Worm (Caenorhabditis elegans) whole organism, L4 larva: Measurements from ENCODE around the gene AH9.4.
A peak's percentile ranks its signal among the peaks of the same experiment; 100 is the strongest.

ENCODE experiments used
- F10B5.3 ChIP-seq: sonication (generic microtip); optimal IDR thresholded peaks from 2 replicates; lab custom pipeline; 2016; ENCODE audit warnings: mild to moderate bottlenecking, missing genetic modification characterization, missing compliant biosample characterization
- F44E2.7 ChIP-seq: fragments of 200-800 bp; sonication (Bioruptor generic); IDR thresholded peaks from 2 replicates; pipeline ENCODE4 v2.1.2; 2022; ENCODE audit warnings: missing genetic modification characterization, missing compliant biosample characterization
- Y105C5A.15 ChIP-seq: fragments of 200-800 bp; sonication (Bioruptor generic); IDR thresholded peaks from 2 replicates; pipeline ENCODE4 v1.3.6; 2022; ENCODE audit warnings: missing genetic modification characterization, missing compliant biosample characterization
- aha-1 ChIP-seq: fragments of 150-350 bp; peaks from one replicate; lab custom pipeline; 2014; ENCODE audit warnings: missing biosample characterization, missing genetic modification characterization
- ceh-32 ChIP-seq: sonication (generic microtip); optimal IDR thresholded peaks from 2 replicates; lab custom pipeline; 2016; ENCODE audit warnings: mild to moderate bottlenecking, missing genetic modification characterization, missing compliant biosample characterization; ENCODE audit not compliant: poor library complexity
- ces-1 ChIP-seq: fragments of 150-350 bp; sonication (generic microtip); optimal IDR thresholded peaks from 4 replicates; lab custom pipeline; 2014; ENCODE audit warnings: missing biosample characterization, missing genetic modification reagents, missing genetic modification characterization
- cey-2 ChIP-seq: sonication (generic microtip); optimal IDR thresholded peaks from 3 replicates; lab custom pipeline; 2017; ENCODE audit warnings: missing genetic modification characterization, mild to moderate bottlenecking, missing compliant biosample characterization, antibody characterized with exemption, borderline replicate concordance; ENCODE audit not compliant: insufficient read depth
- daf-16 ChIP-seq, 3 experiments: sonication (generic microtip); optimal IDR thresholded peaks; 2 replicates each; lab custom pipeline; 2016 to 2017; ENCODE audit warnings: missing genetic modification characterization in 3 of 3, missing genetic modification reagents in 3 of 3, mild to moderate bottlenecking in 2 of 3, missing compliant biosample characterization in 2 of 3, missing biosample characterization in 1 of 3, moderate library complexity in 1 of 3
- dmd-8 ChIP-seq: fragments of 200-800 bp; sonication (Bioruptor generic); IDR thresholded peaks from 2 replicates; pipeline ENCODE4 v1.3.6; 2022; ENCODE audit warnings: missing genetic modification characterization, missing compliant biosample characterization
- dpl-1 ChIP-seq: fragments of 150-350 bp; optimal IDR thresholded peaks from 2 replicates; lab custom pipeline; 2014; ENCODE audit warnings: missing biosample characterization, missing genetic modification reagents, missing genetic modification characterization
- duxl-1 ChIP-seq: sonication (generic microtip); optimal IDR thresholded peaks from 2 replicates; lab custom pipeline; 2016; ENCODE audit warnings: mild to moderate bottlenecking, missing genetic modification characterization, moderate library complexity, missing compliant biosample characterization; ENCODE audit not compliant: poor library complexity
- dve-1 ChIP-seq: sonication (generic microtip); optimal IDR thresholded peaks from 2 replicates; lab custom pipeline; 2017; ENCODE audit warnings: antibody characterized with exemption, mild to moderate bottlenecking, missing genetic modification characterization, missing compliant biosample characterization; ENCODE audit not compliant: insufficient read depth
- egl-27 ChIP-seq: sonication (generic microtip); optimal IDR thresholded peaks from 3 replicates; lab custom pipeline; 2017; ENCODE audit warnings: missing biosample characterization, missing genetic modification reagents, missing genetic modification characterization
- fkh-10 ChIP-seq: fragments of 150-350 bp; optimal IDR thresholded peaks from 2 replicates; lab custom pipeline; 2014; ENCODE audit warnings: missing biosample characterization, missing genetic modification reagents, missing genetic modification characterization
- hif-1 ChIP-seq, 2 experiments: sonication (generic microtip); optimal IDR thresholded peaks; 2 replicates each; lab custom pipeline; 2016 to 2017; ENCODE audit warnings: missing compliant biosample characterization in 2 of 2, missing genetic modification characterization in 2 of 2, missing genetic modification reagents in 2 of 2, missing genotype in 2 of 2, mild to moderate bottlenecking in 1 of 2
- lsy-2 ChIP-seq, 2 experiments: fragments of 150-350 bp in 1 of 2; sonication (generic microtip) in 1 of 2; optimal IDR thresholded peaks; 2 replicates each; lab custom pipeline; 2014 to 2017; ENCODE audit warnings: missing biosample characterization in 2 of 2, missing genetic modification characterization in 2 of 2
- madf-9 ChIP-seq: fragments of 200-800 bp; sonication (Bioruptor generic); conservative IDR thresholded peaks from 2 replicates; pipeline ENCODE4 v1.3.6; 2022; ENCODE audit warnings: missing genetic modification reagents, missing genetic modification characterization, missing compliant biosample characterization
- mdt-29 ChIP-seq: fragments of 200-800 bp; sonication (Bioruptor generic); IDR thresholded peaks from 2 replicates; pipeline ENCODE4 v1.3.6; 2022; ENCODE audit warnings: missing genetic modification reagents, missing genetic modification characterization, missing compliant biosample characterization
- mep-1 ChIP-seq: fragments of 150-350 bp; sonication (generic microtip); optimal IDR thresholded peaks from 3 replicates; lab custom pipeline; 2014; ENCODE audit warnings: missing biosample characterization, missing genetic modification characterization
- mes-2 ChIP-seq: sonication (generic microtip); optimal IDR thresholded peaks from 2 replicates; lab custom pipeline; 2016; ENCODE audit warnings: missing genotype, mild to moderate bottlenecking, missing genetic modification characterization, missing compliant biosample characterization; ENCODE audit not compliant: poor library complexity, severe bottlenecking
- nhr-102 ChIP-seq: sonication (generic microtip); optimal IDR thresholded peaks from 2 replicates; lab custom pipeline; 2016; ENCODE audit warnings: mild to moderate bottlenecking, missing genetic modification characterization, moderate library complexity, missing compliant biosample characterization
- nhr-111 ChIP-seq: fragments of 200-800 bp; sonication (Bioruptor generic); optimal IDR thresholded peaks from 2 replicates; lab custom pipeline; 2018; ENCODE audit warnings: mild to moderate bottlenecking, missing genetic modification characterization, missing compliant biosample characterization
- nhr-25 ChIP-seq: sonication (generic microtip); optimal IDR thresholded peaks from 2 replicates; lab custom pipeline; 2017; ENCODE audit warnings: missing genetic modification characterization, mild to moderate bottlenecking, missing compliant biosample characterization, antibody characterized with exemption, moderate library complexity, borderline replicate concordance; ENCODE audit not compliant: insufficient read depth
- nhr-42 ChIP-seq: fragments of 200-800 bp; sonication (Bioruptor generic); IDR thresholded peaks from 2 replicates; pipeline ENCODE4 v1.3.6; 2022; ENCODE audit warnings: missing genetic modification characterization, missing compliant biosample characterization
- nhr-48 ChIP-seq: sonication (generic microtip); optimal IDR thresholded peaks from 2 replicates; lab custom pipeline; 2016; ENCODE audit warnings: mild to moderate bottlenecking, missing genetic modification characterization, missing compliant biosample characterization
- nhr-76 ChIP-seq: fragments of 150-350 bp; optimal IDR thresholded peaks from 2 replicates; lab custom pipeline; 2014; ENCODE audit warnings: missing biosample characterization, missing genetic modification characterization
- pha-4 ChIP-seq, 2 experiments: fragments of 150-350 bp in 1 of 2; fragments of 200-800 bp in 1 of 2; sonication (Bioruptor generic) in 1 of 2; IDR thresholded peaks in 1 of 2; optimal IDR thresholded peaks in 1 of 2; 2 replicates each; pipeline versions ENCODE4 v1.3.6 to Lab custom; 2014 to 2022; ENCODE audit warnings: missing genetic modification characterization in 2 of 2, missing genetic modification reagents in 2 of 2, missing biosample characterization in 1 of 2, missing compliant biosample characterization in 1 of 2
- php-3 ChIP-seq: fragments of 200-800 bp; sonication (Bioruptor generic); IDR thresholded peaks from 2 replicates; pipeline ENCODE4 v1.3.6; 2022; ENCODE audit warnings: missing genetic modification reagents, missing genetic modification characterization, missing compliant biosample characterization
- pqm-1 ChIP-seq: sonication (generic microtip); optimal IDR thresholded peaks from 2 replicates; lab custom pipeline; 2017; ENCODE audit warnings: missing biosample characterization, missing genetic modification characterization
- rbr-2 ChIP-seq: sonication (generic microtip); optimal IDR thresholded peaks from 2 replicates; lab custom pipeline; 2016; ENCODE audit warnings: missing genotype, missing genetic modification characterization, missing compliant biosample characterization
- set-16 ChIP-seq: fragments of 200-800 bp; sonication (Bioruptor generic); IDR thresholded peaks from 2 replicates; pipeline ENCODE4 v1.3.6; 2022; ENCODE audit warnings: missing genetic modification reagents, missing genetic modification characterization, missing compliant biosample characterization
- skn-1 ChIP-seq: fragments of 150-350 bp; optimal IDR thresholded peaks from 2 replicates; lab custom pipeline; 2014; ENCODE audit warnings: missing biosample characterization, missing genetic modification characterization
- spr-1 ChIP-seq: sonication (generic microtip); optimal IDR thresholded peaks from 2 replicates; lab custom pipeline; 2016; ENCODE audit warnings: mild to moderate bottlenecking, missing genetic modification characterization, missing compliant biosample characterization
- spr-3 ChIP-seq: fragments of 200-800 bp; sonication (Bioruptor generic); optimal IDR thresholded peaks from 2 replicates; lab custom pipeline; 2018; ENCODE audit warnings: mild to moderate bottlenecking, missing genetic modification characterization, missing compliant biosample characterization
- tra-1 ChIP-seq: fragments of 200-800 bp; sonication (Bioruptor generic); IDR thresholded peaks from 2 replicates; pipeline ENCODE4 v1.3.6; 2022; ENCODE audit warnings: missing genetic modification reagents, missing genetic modification characterization, missing compliant biosample characterization
- unc-39 ChIP-seq: sonication (generic microtip); optimal IDR thresholded peaks from 2 replicates; lab custom pipeline; 2017; ENCODE audit warnings: missing biosample characterization, missing genetic modification characterization
- unc-62 ChIP-seq, 3 experiments: fragments of 150-350 bp in 1 of 3; sonication (generic microtip); optimal IDR thresholded peaks in 2 of 3; peaks in 1 of 3; 1 replicate in 1 of 3; 2 replicates in 2 of 3; lab custom pipeline; 2014 to 2017; ENCODE audit warnings: missing biosample characterization in 3 of 3, missing genetic modification characterization in 3 of 3, missing genetic modification reagents in 3 of 3, missing genotype in 1 of 3
- vab-7 ChIP-seq: fragments of 200-800 bp; sonication (Bioruptor generic); IDR thresholded peaks from 2 replicates; pipeline ENCODE4 v1.3.6; 2022; ENCODE audit warnings: missing genetic modification reagents, missing genetic modification characterization, missing compliant biosample characterization
- zag-1 ChIP-seq: fragments of 150-350 bp; optimal IDR thresholded peaks from 2 replicates; lab custom pipeline; 2014; ENCODE audit warnings: missing biosample characterization, missing genetic modification characterization
- zip-11 ChIP-seq: fragments of 200-800 bp; sonication (Bioruptor generic); IDR thresholded peaks from 2 replicates; pipeline ENCODE4 v1.3.6; 2022; ENCODE audit warnings: missing genetic modification characterization, missing compliant biosample characterization
- ztf-7 ChIP-seq: fragments of 150-350 bp; optimal IDR thresholded peaks from 2 replicates; lab custom pipeline; 2014; ENCODE audit warnings: missing biosample characterization, missing genetic modification characterization

AH9.4 gene

DNA sequence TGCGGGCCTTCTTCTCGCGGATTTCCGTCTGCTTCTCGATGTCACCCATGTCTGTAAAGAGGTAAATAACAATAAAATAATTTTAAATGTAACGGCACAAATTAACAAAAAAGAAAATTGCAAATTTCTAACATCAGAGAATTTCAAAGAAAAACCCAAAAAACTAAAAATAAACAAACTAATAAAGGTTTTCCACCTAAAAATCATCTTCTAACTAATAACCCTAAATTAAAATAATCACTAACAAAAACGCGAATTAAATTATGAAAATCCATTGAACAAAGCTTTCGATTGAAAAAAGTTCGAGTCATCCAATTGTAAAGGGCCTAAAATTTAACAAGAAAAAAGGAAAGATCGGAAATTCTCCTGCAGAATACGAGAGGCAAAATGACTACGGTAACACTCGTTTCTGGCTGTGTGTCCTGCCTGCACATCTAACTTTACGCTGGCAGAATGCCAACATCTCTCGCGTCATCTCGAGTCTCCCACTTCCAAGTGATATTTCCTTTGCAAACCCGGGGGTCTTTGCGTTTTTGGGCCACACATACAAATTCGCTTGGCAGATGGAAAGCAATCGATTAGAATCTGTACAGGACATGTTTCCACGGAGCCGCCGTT lies 31.5 kb downstream of the AH9.4 start, which contains the start of gene rpl-11.2 (continued):
- TF ChIP-seq pha-4 (GFP tag; IDR thresholded peaks at IDR 0.05; lab: Robert Waterston, UW) = peak; percentile 86
- peak; percentile 96 for TF ChIP-seq pha-4 (tag; optimal IDR thresholded peaks at IDR 0.05; lab: Kevin White, UChicago)
- peak; percentile 58 for TF ChIP-seq spr-3
- TF ChIP-seq egl-27 (tag; lab: Kevin White, UChicago) = no peak
- peak; percentile 94 for TF ChIP-seq duxl-1 (tag; lab: Kevin White, UChicago)
- peak; percentile 21; the same call in 1 of the 2 replicates for TF ChIP-seq set-16
- TF ChIP-seq nhr-42 (GFP tag; lab: Robert Waterston, UW) = peak; percentile 92
- peak in 1 of 2 experiments; percentile 75 for TF ChIP-seq daf-16 (GFP tag; optimal IDR thresholded peaks at IDR 0.05; lab: Kevin White, UChicago)
- peak; percentile 85 for TF ChIP-seq daf-16 (tag; optimal IDR thresholded peaks at IDR 0.05; lab: Kevin White, UChicago)
- TF ChIP-seq dpl-1 (GFP tag; lab: Kevin White, UChicago) = peak; percentile 88
- TF ChIP-seq tra-1 (GFP tag; lab: Robert Waterston, UW) = peak; percentile 99
- peak; percentile 70 for TF ChIP-seq F10B5.3
- peak; percentile 97 for TF ChIP-seq rbr-2 (tag; lab: Kevin White, UChicago)
- peak; percentile 73 for TF ChIP-seq php-3 (GFP tag; lab: Robert Waterston, UW)

DNA sequence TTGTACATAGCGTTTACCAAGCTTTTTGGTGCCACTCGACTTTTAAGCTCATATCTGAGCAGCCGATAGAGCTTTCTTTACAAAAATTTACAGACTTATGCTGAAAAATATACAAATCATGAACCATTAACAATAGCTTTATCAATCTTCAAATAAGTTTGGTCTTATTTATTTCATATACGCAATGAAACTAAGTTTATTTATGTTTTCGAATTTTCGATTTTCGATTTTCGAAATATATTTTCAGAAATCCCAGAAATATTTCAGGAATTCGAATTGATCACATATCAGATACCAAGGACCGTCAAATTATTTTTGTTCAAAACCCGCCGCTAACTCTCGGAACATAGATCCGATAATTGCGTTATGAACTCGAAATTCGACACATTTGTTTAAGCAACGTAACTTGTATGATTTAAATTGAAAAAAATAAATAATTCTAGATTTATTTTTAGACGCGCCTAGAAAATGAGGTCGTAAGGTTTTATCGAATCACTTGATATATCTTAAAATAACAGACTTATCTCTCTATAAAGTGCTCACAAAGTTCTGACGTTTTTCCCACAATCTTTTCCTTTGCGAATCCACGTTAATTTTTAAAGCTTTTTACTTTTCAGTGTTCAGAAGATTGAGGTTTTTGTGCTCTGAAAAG lies 32.9 kb downstream of the AH9.4 start:
- TF ChIP-seq F10B5.3 = peak; percentile 30
- TF ChIP-seq aha-1 = peak; percentile 41
- no peak for TF ChIP-seq dmd-8
- TF ChIP-seq unc-62 (GFP tag; optimal IDR thresholded peaks at IDR 0.05 in 1 of 2; lab: Kevin White, UChicago) = peak in 1 of 2 experiments; percentile 97
- TF ChIP-seq unc-62 (tag; optimal IDR thresholded peaks at IDR 0.05; lab: Kevin White, UChicago) = no peak
- peak in 1 of 2 experiments; percentile 15 for TF ChIP-seq lsy-2 (tag; optimal IDR thresholded peaks at IDR 0.05; lab: Kevin White, UChicago)

DNA sequence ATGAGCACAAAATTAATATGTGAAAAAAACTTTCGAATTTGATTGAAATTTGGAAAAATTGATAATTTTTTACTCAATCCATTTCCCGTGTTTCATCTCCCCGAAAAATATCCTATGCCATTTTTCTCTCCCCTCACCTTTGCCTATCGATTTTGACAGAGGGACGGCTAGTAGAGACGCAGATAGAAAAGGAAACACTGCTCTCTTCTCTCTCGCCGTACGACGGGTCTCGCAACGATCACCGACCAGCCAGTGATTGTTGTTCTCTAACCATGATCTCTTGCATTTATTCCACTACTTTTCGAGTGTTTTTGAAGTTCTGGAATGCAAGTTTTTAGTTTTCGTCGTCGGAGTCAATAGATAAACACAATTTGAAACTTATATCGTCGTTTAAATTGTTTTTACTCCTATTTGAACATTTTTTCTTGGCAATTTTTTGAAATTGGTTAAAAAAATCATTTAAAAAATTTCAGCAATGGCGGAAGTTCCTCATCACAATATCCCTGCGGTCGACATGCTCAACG lies 36.6 kb downstream of the AH9.4 start, which contains the start of gene vha-15:
Gene vha-15 (plus strand): TSS at position 474 of the 524 bp plus-strand sequence.
- TF ChIP-seq nhr-48 (tag; lab: Kevin White, UChicago) (no peak), php-3 (GFP tag; lab: Robert Waterston, UW) (no peak), Y105C5A.15 (GFP tag; lab: Robert Waterston, UW) (no peak), nhr-111 (GFP tag; lab: Kevin White, UChicago) (no peak), daf-16 (GFP tag; optimal IDR thresholded peaks at IDR 0.05; lab: Kevin White, UChicago) (no peak), daf-16 (tag; optimal IDR thresholded peaks at IDR 0.05; lab: Kevin White, UChicago) (peak; percentile 81), unc-39 (tag; lab: Kevin White, UChicago) (no peak), vab-7 (GFP tag; lab: Robert Waterston, UW) (no peak; the same call in 1 of the 2 replicates), zip-11 (GFP tag; lab: Robert Waterston, UW) (no peak), nhr-42 (GFP tag; lab: Robert Waterston, UW) (no peak), pqm-1 (tag; lab: Kevin White, UChicago) (peak; percentile 60), ztf-7 (tag; lab: Kevin White, UChicago) (no peak), nhr-102 (tag; lab: Kevin White, UChicago) (no peak), mdt-29 (GFP tag; lab: Robert Waterston, UW) (no peak), F44E2.7 (GFP tag; lab: Robert Waterston, UW) (no peak), unc-62 (GFP tag; optimal IDR thresholded peaks at IDR 0.05 in 1 of 2; lab: Kevin White, UChicago) (peak in 1 of 2 experiments; percentile 81), unc-62 (tag; optimal IDR thresholded peaks at IDR 0.05; lab: Kevin White, UChicago) (no peak), madf-9 (GFP tag; lab: Robert Waterston, UW) (no peak), hif-1 (tag; optimal IDR thresholded peaks at IDR 0.05; lab: Kevin White, UChicago) (peak in 1 of 2 experiments; percentile 41), dve-1 (tag; lab: Kevin White, UChicago) (peak; percentile 80), ceh-32 (tag; lab: Kevin White, UChicago) (no peak), zag-1 (no peak), cey-2 (tag; lab: Kevin White, UChicago) (no peak), nhr-76 (tag; lab: Kevin White, UChicago) (no peak), tra-1 (GFP tag; lab: Robert Waterston, UW) (no peak), spr-1 (tag; lab: Kevin White, UChicago) (no peak), skn-1 (no peak), ces-1 (GFP tag; lab: Kevin White, UChicago) (no peak), nhr-25 (tag; lab: Kevin White, UChicago) (peak; percentile 13), mes-2 (peak; percentile 85), fkh-10 (GFP tag; lab: Kevin White, UChicago) (peak; percentile 72), duxl-1 (tag; lab: Kevin White, UChicago) (peak; percentile 51), mep-1 (tag; lab: Kevin White, UChicago) (peak; percentile 88)
